Fruit fly (Drosophila melanogaster) whole organism, prepupa: Measurements from ENCODE around the gene syd.

ENCODE experiments used
- CG10669 ChIP-seq: fragments of 200-800 bp; sonication (Bioruptor generic); optimal IDR thresholded peaks from 3 replicates; lab custom pipeline; 2018; ENCODE audit warnings: missing biosample characterization, mild to moderate bottlenecking, missing genetic modification characterization, moderate library complexity
- CG11294 ChIP-seq: fragments of 200-800 bp; sonication (Bioruptor generic); IDR thresholded peaks from 2 replicates; pipeline ENCODE4 v1.3.6; 2022; ENCODE audit warnings: missing biosample characterization, missing genetic modification characterization
- CG15336 ChIP-seq: fragments of 200-800 bp; sonication (Bioruptor generic); IDR thresholded peaks from 2 replicates; pipeline ENCODE4 v1.3.6; 2022; ENCODE audit warnings: missing biosample characterization, missing genetic modification characterization
- CG16779 ChIP-seq: fragments of 200-800 bp; sonication (Bioruptor generic); optimal IDR thresholded peaks from 3 replicates; lab custom pipeline; 2017; ENCODE audit warnings: missing biosample characterization, mild to moderate bottlenecking, missing genetic modification characterization
- CG3032 ChIP-seq: fragments of 200-800 bp; optimal IDR thresholded peaks from 2 replicates; lab custom pipeline; 2019; ENCODE audit warnings: missing biosample characterization, mild to moderate bottlenecking, missing genetic modification characterization, moderate library complexity
- CG32006 ChIP-seq: fragments of 200-800 bp; sonication (Bioruptor generic); optimal IDR thresholded peaks from 3 replicates; lab custom pipeline; 2017; ENCODE audit warnings: missing biosample characterization, mild to moderate bottlenecking, missing genetic modification characterization
- CG34406 ChIP-seq: fragments of 200-800 bp; sonication (Bioruptor generic); optimal IDR thresholded peaks from 3 replicates; lab custom pipeline; 2016; ENCODE audit warnings: missing biosample characterization, missing genetic modification characterization
- CG6276 ChIP-seq: fragments of 200-800 bp; sonication (Bioruptor generic); optimal IDR thresholded peaks from 2 replicates; lab custom pipeline; 2017; ENCODE audit warnings: missing biosample characterization, mild to moderate bottlenecking, missing genetic modification characterization
- CG6792 ChIP-seq: fragments of 200-800 bp; sonication (Bioruptor generic); optimal IDR thresholded peaks from 3 replicates; lab custom pipeline; 2016; ENCODE audit warnings: missing biosample characterization, missing genetic modification characterization
- CG6808 ChIP-seq: fragments of 200-800 bp; sonication (Bioruptor generic); optimal IDR thresholded peaks from 3 replicates; lab custom pipeline; 2017; ENCODE audit warnings: missing biosample characterization, missing genetic modification characterization, mild to moderate bottlenecking, moderate library complexity, missing genetic modification reagents
- CG7368 ChIP-seq: fragments of 200-800 bp; sonication (Bioruptor generic); optimal IDR thresholded peaks from 3 replicates; lab custom pipeline; 2016; ENCODE audit warnings: missing biosample characterization, missing genetic modification characterization
- CG8119 ChIP-seq: fragments of 200-800 bp; sonication (Bioruptor generic); IDR thresholded peaks from 3 replicates; pipeline ENCODE4 v1.3.6; 2022; ENCODE audit warnings: missing biosample characterization, missing genetic modification characterization
- CG8319 ChIP-seq: fragments of 200-800 bp; sonication (Bioruptor generic); optimal IDR thresholded peaks from 3 replicates; lab custom pipeline; 2016; ENCODE audit warnings: missing biosample characterization, missing genetic modification characterization
- CG9139 ChIP-seq: fragments of 200-800 bp; sonication (Bioruptor generic); optimal IDR thresholded peaks from 3 replicates; lab custom pipeline; 2017; ENCODE audit warnings: missing biosample characterization, mild to moderate bottlenecking, missing genetic modification characterization
- Eip78C ChIP-seq: fragments of 200-800 bp; sonication (Bioruptor generic); peaks from one replicate; lab custom pipeline; 2016; ENCODE audit warnings: missing biosample characterization, missing genetic modification characterization
- Eip93F ChIP-seq: fragments of 200-800 bp; sonication (Bioruptor generic); optimal IDR thresholded peaks from 2 replicates; lab custom pipeline; 2016; ENCODE audit warnings: missing biosample characterization, mild to moderate bottlenecking, missing genetic modification characterization
- Ets96B ChIP-seq: fragments of 200-800 bp; optimal IDR thresholded peaks from 2 replicates; lab custom pipeline; 2019; ENCODE audit warnings: missing biosample characterization, mild to moderate bottlenecking, missing genetic modification characterization, moderate library complexity
- Gug ChIP-seq: fragments of 200-800 bp; sonication (Bioruptor generic); IDR thresholded peaks from 2 replicates; pipeline ENCODE4 v1.3.6; 2022; ENCODE audit warnings: missing biosample characterization, missing genetic modification characterization
- Hr38 ChIP-seq: sonication (Bioruptor generic); optimal IDR thresholded peaks from 2 replicates; lab custom pipeline; 2016; ENCODE audit warnings: missing biosample characterization, missing genetic modification characterization
- Hr39 ChIP-seq: fragments of 200-800 bp; sonication (Bioruptor generic); optimal IDR thresholded peaks from 2 replicates; lab custom pipeline; 2016; ENCODE audit warnings: missing biosample characterization, missing genetic modification characterization
- Hr4 ChIP-seq: fragments of 200-800 bp; sonication (Bioruptor generic); optimal IDR thresholded peaks from 3 replicates; lab custom pipeline; 2016; ENCODE audit warnings: missing biosample characterization, missing genetic modification characterization
- Lpt ChIP-seq: fragments of 200-800 bp; sonication (Bioruptor generic); optimal IDR thresholded peaks from 3 replicates; lab custom pipeline; 2016; ENCODE audit warnings: missing biosample characterization, missing genetic modification characterization
- Met ChIP-seq: fragments of 200-800 bp; sonication (Bioruptor generic); optimal IDR thresholded peaks from 3 replicates; lab custom pipeline; 2016; ENCODE audit warnings: missing biosample characterization, missing genetic modification characterization
- Smox ChIP-seq: fragments of 200-800 bp; sonication (Bioruptor generic); optimal IDR thresholded peaks from 3 replicates; lab custom pipeline; 2016; ENCODE audit warnings: missing biosample characterization, missing genetic modification characterization
- Sox102F ChIP-seq: fragments of 200-800 bp; sonication (Bioruptor generic); optimal IDR thresholded peaks from 2 replicates; lab custom pipeline; 2016; ENCODE audit warnings: missing biosample characterization, mild to moderate bottlenecking, missing genetic modification characterization
- Sox15 ChIP-seq: fragments of 200-800 bp; sonication (Bioruptor generic); optimal IDR thresholded peaks from 3 replicates; lab custom pipeline; 2016; ENCODE audit warnings: missing biosample characterization, missing genetic modification characterization
- dsx ChIP-seq: fragments of 200-800 bp; optimal IDR thresholded peaks from 3 replicates; lab custom pipeline; 2019; ENCODE audit warnings: missing biosample characterization, mild to moderate bottlenecking, missing genetic modification characterization, moderate library complexity; ENCODE audit not compliant: poor library complexity, severe bottlenecking
- eg ChIP-seq: fragments of 200-800 bp; sonication (Bioruptor generic); IDR thresholded peaks from 3 replicates; pipeline ENCODE4 v1.3.6; 2022; ENCODE audit warnings: missing biosample characterization, missing genetic modification characterization
- esn ChIP-seq: fragments of 200-800 bp; sonication (Bioruptor generic); optimal IDR thresholded peaks from 2 replicates; lab custom pipeline; 2016; ENCODE audit warnings: missing biosample characterization, mild to moderate bottlenecking, missing genetic modification characterization, moderate library complexity
- fd59A ChIP-seq: fragments of 200-800 bp; sonication (Bioruptor generic); optimal IDR thresholded peaks from 2 replicates; lab custom pipeline; 2017; ENCODE audit warnings: missing biosample characterization, mild to moderate bottlenecking, missing genetic modification characterization, missing genetic modification reagents
- fd85E ChIP-seq: fragments of 200-800 bp; sonication (Bioruptor generic); optimal IDR thresholded peaks from 3 replicates; lab custom pipeline; 2016; ENCODE audit warnings: missing biosample characterization, missing genetic modification characterization
- fkh ChIP-seq: fragments of 200-800 bp; sonication (Bioruptor generic); optimal IDR thresholded peaks from 3 replicates; lab custom pipeline; 2017; ENCODE audit warnings: missing biosample characterization, mild to moderate bottlenecking, missing genetic modification characterization, moderate library complexity
- lz ChIP-seq: fragments of 200-800 bp; sonication (Bioruptor generic); optimal IDR thresholded peaks from 3 replicates; lab custom pipeline; 2016; ENCODE audit warnings: missing biosample characterization, missing genetic modification characterization
- pdm3 ChIP-seq: fragments of 200-800 bp; sonication (Bioruptor generic); optimal IDR thresholded peaks from 3 replicates; lab custom pipeline; 2016; ENCODE audit warnings: missing biosample characterization, missing genetic modification characterization
- salr ChIP-seq, 2 experiments: fragments of 200-800 bp; sonication (Bioruptor generic); optimal IDR thresholded peaks; 3 replicates each; lab custom pipeline; 2016 to 2018; ENCODE audit warnings: missing biosample characterization in 2 of 2, missing genetic modification characterization in 2 of 2, mild to moderate bottlenecking in 1 of 2
- spab ChIP-seq: fragments of 200-800 bp; sonication (Bioruptor generic); optimal IDR thresholded peaks from 2 replicates; lab custom pipeline; 2017; ENCODE audit warnings: missing biosample characterization, mild to moderate bottlenecking, missing genetic modification characterization, missing genetic modification reagents
- svp ChIP-seq: fragments of 200-800 bp; sonication (Bioruptor generic); peaks from one replicate; lab custom pipeline; 2016; ENCODE audit warnings: missing biosample characterization, missing genetic modification characterization
- topi ChIP-seq: fragments of 200-800 bp; sonication (Bioruptor generic); optimal IDR thresholded peaks from 3 replicates; lab custom pipeline; 2016; ENCODE audit warnings: missing biosample characterization, missing genetic modification characterization

The syd gene

DNA sequence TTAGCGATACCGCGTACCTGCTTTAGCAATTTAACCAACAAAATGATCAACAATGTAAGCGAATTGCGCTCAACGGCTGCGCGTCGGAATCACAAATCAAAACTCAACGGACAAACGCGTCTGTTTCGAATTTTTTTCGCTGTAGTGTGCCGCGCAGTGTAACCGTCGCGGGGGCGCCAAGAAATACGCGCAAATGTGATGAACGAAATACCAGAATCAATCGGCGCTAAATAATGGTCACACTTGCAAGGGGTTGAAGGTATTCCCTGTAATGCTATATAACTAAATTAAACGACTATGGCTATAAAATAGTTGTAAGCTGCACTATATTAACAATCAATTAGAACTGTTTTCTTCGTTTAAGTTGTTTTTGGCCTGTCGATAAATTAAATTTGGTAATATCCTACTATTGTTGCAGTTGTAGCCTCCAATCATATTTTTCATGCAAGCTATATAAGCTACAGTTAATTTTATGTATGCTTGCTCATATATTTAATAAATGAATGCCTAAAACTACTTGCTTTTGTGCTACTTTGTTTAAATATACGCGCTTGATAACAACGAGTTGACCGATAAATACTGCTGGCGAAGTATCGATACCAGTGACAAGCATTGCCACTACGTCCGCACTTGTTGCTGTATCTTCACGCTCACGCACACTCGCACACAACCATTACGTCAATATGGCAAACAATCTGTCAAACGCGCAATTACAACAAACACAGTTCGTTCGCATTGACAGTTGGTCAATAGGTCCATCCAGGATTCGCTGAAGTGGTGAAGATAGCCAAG, 24.0 kb downstream of the syd start, which contains the start of the genes pbl and CG8281 (continued):
- TF ChIP-seq CG6808 (no peak), Lpt (no peak), CG16779 (no peak), pdm3 (GFP tag; lab: Kevin White, UChicago) (peak; percentile 41), CG8319 (GFP tag; lab: Kevin White, UChicago) (no peak), Sox15 (GFP tag; lab: Kevin White, UChicago) (peak; percentile 27), CG6276 (GFP tag; lab: Kevin White, UChicago) (no peak), CG3032 (tag; lab: Kevin White, UChicago) (peak; percentile 40), Met (GFP tag; lab: Kevin White, UChicago) (peak; percentile 32), eg (GFP tag; lab: Robert Waterston, UW) (peak; percentile 69; the same call in 2 of the 3 replicates), CG7368 (GFP tag; lab: Kevin White, UChicago) (no peak), spab (GFP tag; lab: Kevin White, UChicago) (no peak), Hr4 (GFP tag; lab: Kevin White, UChicago) (peak; percentile 60), CG11294 (GFP tag; lab: Robert Waterston, UW) (0 out of 2 replicates have a peak, but pooled peaks have one; percentile 19), CG8119 (GFP tag; lab: Robert Waterston, UW) (peak; percentile 66), CG9139 (GFP tag; lab: Kevin White, UChicago) (peak; percentile 22), fd85E (GFP tag; lab: Kevin White, UChicago) (no peak), svp (GFP tag; lab: Kevin White, UChicago) (peak; percentile 81), CG15336 (GFP tag; lab: Robert Waterston, UW) (peak; percentile 54; the same call in 1 of the 2 replicates), esn (GFP tag; lab: Kevin White, UChicago) (no peak), topi (peak; percentile 33), Eip93F (GFP tag; lab: Kevin White, UChicago) (no peak), Hr38 (GFP tag; lab: Kevin White, UChicago) (no peak), CG6792 (GFP tag; lab: Kevin White, UChicago) (peak; percentile 8)

DNA sequence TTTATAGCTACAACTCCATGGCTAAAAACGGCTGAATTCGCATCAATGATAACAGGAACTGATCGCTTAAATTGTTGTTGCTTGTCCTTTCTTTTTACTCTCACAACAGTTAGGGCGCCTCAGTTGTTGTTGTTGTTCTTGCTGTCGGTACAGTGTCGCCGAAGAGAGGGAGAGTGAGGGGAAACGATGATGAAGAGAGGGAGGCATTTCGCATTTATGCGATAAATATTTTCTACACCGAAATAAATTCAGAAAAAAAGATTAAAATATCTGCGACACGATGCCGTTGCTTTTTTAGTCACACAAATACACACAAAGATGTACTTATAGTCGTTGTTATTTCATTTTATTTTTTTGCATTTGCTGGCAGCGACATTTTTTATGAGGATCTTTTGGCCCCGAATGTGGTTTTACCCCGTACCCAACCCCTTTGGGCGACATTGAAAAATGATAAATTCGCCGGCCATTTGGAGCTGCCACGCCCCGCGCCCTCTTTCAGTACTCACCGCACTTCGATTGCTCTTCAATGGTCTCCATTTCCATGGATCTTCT, 24.9 kb downstream of the syd start:
- TF ChIP-seq Hr39 (GFP tag; lab: Kevin White, UChicago) (peak; percentile 3), Met (GFP tag; lab: Kevin White, UChicago) (peak; percentile 23), topi (peak; percentile 26), CG3032 (tag; lab: Kevin White, UChicago) (no peak), Ets96B (no peak), Eip78C (GFP tag; lab: Kevin White, UChicago) (peak; percentile 29), CG16779 (no peak), svp (GFP tag; lab: Kevin White, UChicago) (peak; percentile 72)

- TF ChIP-seq lz (GFP tag; lab: Kevin White, UChicago), result no peak
- no peak for TF ChIP-seq Sox102F (GFP tag; lab: Kevin White, UChicago)
- TF ChIP-seq Eip78C (GFP tag; lab: Kevin White, UChicago), result peak; percentile 72
- no peak for TF ChIP-seq CG3032 (tag; lab: Kevin White, UChicago)
- TF ChIP-seq CG11294 (GFP tag; lab: Robert Waterston, UW), result 0 out of 2 replicates have a peak, but pooled peaks have one; percentile 11
- TF ChIP-seq Gug (GFP tag; lab: Robert Waterston, UW), result no peak
- no peak for TF ChIP-seq Smox (GFP tag; lab: Kevin White, UChicago)
- TF ChIP-seq CG6808, result no peak
- TF ChIP-seq fkh (GFP tag; lab: Kevin White, UChicago), result no peak
- TF ChIP-seq CG34406 (GFP tag; lab: Kevin White, UChicago), result no peak
- TF ChIP-seq fd59A (GFP tag; lab: Kevin White, UChicago), result no peak
- peak; percentile 40 for TF ChIP-seq CG32006 (GFP tag; lab: Kevin White, UChicago)
- TF ChIP-seq svp (GFP tag; lab: Kevin White, UChicago), result peak; percentile 49
- peak; percentile 56 for TF ChIP-seq CG15336 (GFP tag; lab: Robert Waterston, UW)
- no peak for TF ChIP-seq CG10669 (GFP tag; lab: Kevin White, UChicago)
- peak; percentile 28 for TF ChIP-seq Hr4 (GFP tag; lab: Kevin White, UChicago)
- TF ChIP-seq eg (GFP tag; lab: Robert Waterston, UW), result 0 out of 3 replicates have a peak, but pooled peaks have one; percentile 27
- TF ChIP-seq salr (GFP tag; optimal IDR thresholded peaks at IDR 0.05; lab: Kevin White, UChicago), result peak in 1 of 2 experiments; percentile 32
- no peak for TF ChIP-seq dsx (GFP tag; lab: Kevin White, UChicago)
Observed at dm6 chr3L:7909695-7910463, 26.0 kb downstream of the syd start.
